Fruit fly (Drosophila melanogaster) whole organism, embryonic: ENCODE data around the gene Clbn.

Experiments
- B-H1 ChIP-seq: fragments of 200-800 bp; sonication (Bioruptor generic); IDR thresholded peaks from 3 replicates; pipeline ENCODE4 v1.3.6; 2022; ENCODE audit warnings: missing biosample characterization, missing genetic modification characterization
- Bteb2 ChIP-seq: fragments of 200-800 bp; sonication (Bioruptor generic); optimal IDR thresholded peaks from 2 replicates; lab custom pipeline; 2016; ENCODE audit warnings: missing biosample characterization, missing genetic modification characterization
- CG10147 ChIP-seq: fragments of 200-800 bp; sonication (Bioruptor generic); optimal IDR thresholded peaks from 2 replicates; lab custom pipeline; 2019; ENCODE audit warnings: missing biosample characterization, mild to moderate bottlenecking, missing genetic modification characterization, moderate library complexity
- CG10959 ChIP-seq: fragments of 200-800 bp; sonication (Bioruptor generic); IDR thresholded peaks from 2 replicates; pipeline ENCODE4 v1.3.6; 2022; ENCODE audit warnings: missing biosample characterization, missing genetic modification characterization
- CG11504 ChIP-seq: fragments of 200-800 bp; sonication (Bioruptor generic); optimal IDR thresholded peaks from 3 replicates; lab custom pipeline; 2019; ENCODE audit warnings: missing biosample characterization, mild to moderate bottlenecking, missing genetic modification characterization, moderate library complexity
- CG11723 ChIP-seq: fragments of 200-800 bp; sonication (Bioruptor generic); optimal IDR thresholded peaks from 2 replicates; lab custom pipeline; 2017; ENCODE audit warnings: missing biosample characterization, mild to moderate bottlenecking, missing genetic modification characterization
- CG12769 ChIP-seq: fragments of 200-800 bp; sonication (Bioruptor generic); optimal IDR thresholded peaks from 2 replicates; lab custom pipeline; 2019; ENCODE audit warnings: missing biosample characterization, mild to moderate bottlenecking, missing genetic modification characterization, moderate library complexity
- CG15073 ChIP-seq: fragments of 200-800 bp; sonication (Bioruptor generic); optimal IDR thresholded peaks from 2 replicates; lab custom pipeline; 2016; ENCODE audit warnings: missing biosample characterization, missing genetic modification characterization
- CG15601 ChIP-seq: fragments of 200-800 bp; sonication (Bioruptor generic); optimal IDR thresholded peaks from 3 replicates; lab custom pipeline; 2019; ENCODE audit warnings: missing biosample characterization, mild to moderate bottlenecking, missing genetic modification characterization, moderate library complexity
- CG1792 ChIP-seq: fragments of 200-800 bp; sonication (Bioruptor generic); optimal IDR thresholded peaks from 2 replicates; lab custom pipeline; 2016; ENCODE audit warnings: missing biosample characterization, missing genetic modification characterization
- CG2712 ChIP-seq: fragments of 200-800 bp; optimal IDR thresholded peaks from 3 replicates; lab custom pipeline; 2019; ENCODE audit warnings: missing biosample characterization, mild to moderate bottlenecking, missing genetic modification characterization, moderate library complexity
- CG2875 ChIP-seq: fragments of 200-800 bp; sonication (Bioruptor generic); optimal IDR thresholded peaks from 2 replicates; lab custom pipeline; 2017; ENCODE audit warnings: missing biosample characterization, mild to moderate bottlenecking, missing genetic modification characterization, missing genetic modification reagents
- CG3281 ChIP-seq: fragments of 200-800 bp; sonication (Bioruptor generic); optimal IDR thresholded peaks from 3 replicates; lab custom pipeline; 2017; ENCODE audit warnings: missing biosample characterization, mild to moderate bottlenecking, missing genetic modification characterization
- CG4820 ChIP-seq: fragments of 200-800 bp; sonication (Bioruptor generic); optimal IDR thresholded peaks from 3 replicates; lab custom pipeline; 2016; ENCODE audit warnings: missing biosample characterization, missing genetic modification characterization
- CG5180 ChIP-seq: fragments of 200-800 bp; sonication (Bioruptor generic); optimal IDR thresholded peaks from 3 replicates; lab custom pipeline; 2017; ENCODE audit warnings: missing biosample characterization, missing genetic modification characterization, mild to moderate bottlenecking, moderate library complexity, missing genetic modification reagents
- CG9876 ChIP-seq: fragments of 200-800 bp; sonication (Bioruptor generic); optimal IDR thresholded peaks from 2 replicates; lab custom pipeline; 2016; ENCODE audit warnings: missing biosample characterization, missing genetic modification characterization
- CkIIα-i1 ChIP-seq: fragments of 200-800 bp; sonication (Bioruptor generic); IDR thresholded peaks from 2 replicates; pipeline ENCODE4 v1.3.6; 2022; ENCODE audit warnings: missing biosample characterization, missing genetic modification characterization
- Drgx ChIP-seq: fragments of 200-800 bp; sonication (Bioruptor generic); IDR thresholded peaks from 2 replicates; pipeline ENCODE4 v1.3.6; 2022; ENCODE audit warnings: missing biosample characterization, missing genetic modification characterization
- Fer1 ChIP-seq: fragments of 200-800 bp; sonication (Bioruptor generic); optimal IDR thresholded peaks from 2 replicates; lab custom pipeline; 2017; ENCODE audit warnings: missing biosample characterization, mild to moderate bottlenecking, missing genetic modification characterization
- Fer2 ChIP-seq: fragments of 200-800 bp; sonication (Bioruptor generic); optimal IDR thresholded peaks from 2 replicates; lab custom pipeline; 2018; ENCODE audit warnings: missing biosample characterization, mild to moderate bottlenecking, missing genetic modification characterization, moderate library complexity
- HLH3B ChIP-seq: fragments of 200-800 bp; sonication (Bioruptor generic); IDR thresholded peaks from 2 replicates; pipeline ENCODE4 v1.3.6; 2022; ENCODE audit warnings: missing biosample characterization, missing genetic modification characterization
- Hmx ChIP-seq: fragments of 200-800 bp; sonication (Bioruptor generic); optimal IDR thresholded peaks from 2 replicates; lab custom pipeline; 2016; ENCODE audit warnings: missing biosample characterization, missing genetic modification characterization
- Max ChIP-seq: fragments of 200-800 bp; sonication (Bioruptor generic); optimal IDR thresholded peaks from 2 replicates; lab custom pipeline; 2016; ENCODE audit warnings: missing biosample characterization, mild to moderate bottlenecking, missing genetic modification characterization
- NC2β ChIP-seq: fragments of 200-800 bp; sonication (Bioruptor generic); optimal IDR thresholded peaks from 2 replicates; lab custom pipeline; 2016; ENCODE audit warnings: missing biosample characterization, missing genetic modification characterization
- Oaz ChIP-seq: fragments of 200-800 bp; sonication (Bioruptor generic); IDR thresholded peaks from 2 replicates; pipeline ENCODE4 v1.3.6; 2022; ENCODE audit warnings: missing biosample characterization, missing genetic modification characterization
- Oli ChIP-seq: fragments of 200-800 bp; sonication (Bioruptor generic); optimal IDR thresholded peaks from 2 replicates; lab custom pipeline; 2018; ENCODE audit warnings: missing biosample characterization, mild to moderate bottlenecking, missing genetic modification characterization, moderate library complexity
- Opbp ChIP-seq: fragments of 200-800 bp; sonication (Bioruptor generic); IDR thresholded peaks from 3 replicates; pipeline ENCODE4 v1.3.6; 2022; ENCODE audit warnings: missing biosample characterization, missing genetic modification characterization; ENCODE audit not compliant: partially characterized antibody
- Scr ChIP-seq: fragments of 200-800 bp; sonication (Bioruptor generic); IDR thresholded peaks from 2 replicates; pipeline ENCODE4 v1.3.6; 2022; ENCODE audit warnings: missing biosample characterization, missing genetic modification characterization; ENCODE audit not compliant: partially characterized antibody
- Ssrp ChIP-seq: fragments of 200-800 bp; sonication (Bioruptor generic); optimal IDR thresholded peaks from 2 replicates; lab custom pipeline; 2018; ENCODE audit warnings: missing biosample characterization, mild to moderate bottlenecking, missing genetic modification characterization, moderate library complexity
- Trl ChIP-seq, 3 experiments: fragments of >200 bp in 2 of 3; fragments of 200-800 bp in 1 of 3; sonication (Bioruptor generic) in 1 of 3; optimal IDR thresholded peaks; 2 replicates in 1 of 3; 3 replicates in 2 of 3; lab custom pipeline; 2016 to 2017; ENCODE audit warnings: missing biosample characterization in 1 of 3, missing genetic modification characterization in 1 of 3
- YL-1 ChIP-seq: fragments of 200-800 bp; sonication (Bioruptor generic); optimal IDR thresholded peaks from 3 replicates; lab custom pipeline; 2017; ENCODE audit warnings: missing biosample characterization, mild to moderate bottlenecking, missing genetic modification characterization
- aop ChIP-seq: fragments of 200-800 bp; sonication (Bioruptor generic); IDR thresholded peaks from 2 replicates; pipeline ENCODE4 v1.3.6; 2022; ENCODE audit warnings: missing biosample characterization, missing genetic modification characterization
- az2 ChIP-seq: fragments of 200-800 bp; sonication (Bioruptor generic); optimal IDR thresholded peaks from 3 replicates; lab custom pipeline; 2016; ENCODE audit warnings: missing biosample characterization, missing genetic modification characterization
- bigmax ChIP-seq: fragments of 200-800 bp; sonication (Bioruptor generic); optimal IDR thresholded peaks from 2 replicates; lab custom pipeline; 2018; ENCODE audit warnings: missing biosample characterization, mild to moderate bottlenecking, missing genetic modification characterization
- chm ChIP-seq: fragments of 200-800 bp; sonication (Bioruptor generic); IDR thresholded peaks from 2 replicates; pipeline ENCODE4 v1.3.6; 2022; ENCODE audit warnings: missing biosample characterization, missing genetic modification characterization
- crp ChIP-seq, 2 experiments: fragments of 200-800 bp; sonication (Bioruptor generic); optimal IDR thresholded peaks; 2 replicates in 1 of 2; 3 replicates in 1 of 2; lab custom pipeline; 2017; ENCODE audit warnings: missing biosample characterization in 2 of 2, missing genetic modification characterization in 2 of 2, mild to moderate bottlenecking in 1 of 2, moderate library complexity in 1 of 2
- dysf ChIP-seq: fragments of 200-800 bp; sonication (Bioruptor generic); IDR thresholded peaks from 3 replicates; pipeline ENCODE4 v1.3.6; 2022; ENCODE audit warnings: missing biosample characterization, missing genetic modification characterization
- emc ChIP-seq: fragments of 200-800 bp; sonication (Bioruptor generic); optimal IDR thresholded peaks from 2 replicates; lab custom pipeline; 2016; ENCODE audit warnings: missing biosample characterization, missing genetic modification characterization
- gfzf ChIP-seq: fragments of 200-800 bp; sonication (Bioruptor generic); optimal IDR thresholded peaks from 2 replicates; lab custom pipeline; 2016; ENCODE audit warnings: missing biosample characterization, mild to moderate bottlenecking, missing genetic modification characterization, moderate library complexity
- jigr1 ChIP-seq: fragments of 200-800 bp; sonication (Bioruptor generic); IDR thresholded peaks from 3 replicates; pipeline ENCODE4 v1.3.6; 2022; ENCODE audit warnings: missing biosample characterization, missing genetic modification characterization
- klu ChIP-seq: fragments of 200-800 bp; sonication (Bioruptor generic); IDR thresholded peaks from 2 replicates; pipeline ENCODE4 v1.3.6; 2022; ENCODE audit warnings: missing biosample characterization, missing genetic modification characterization
- luna ChIP-seq: fragments of 200-800 bp; sonication (Bioruptor generic); optimal IDR thresholded peaks from 2 replicates; lab custom pipeline; 2016; ENCODE audit warnings: missing biosample characterization, missing genetic modification characterization
- phol ChIP-seq: fragments of 200-800 bp; sonication (Bioruptor generic); optimal IDR thresholded peaks from 3 replicates; lab custom pipeline; 2018; ENCODE audit warnings: missing biosample characterization, mild to moderate bottlenecking, missing genetic modification characterization, moderate library complexity
- pros ChIP-seq: fragments of 200-800 bp; sonication (Bioruptor generic); optimal IDR thresholded peaks from 3 replicates; lab custom pipeline; 2019; ENCODE audit warnings: missing biosample characterization, mild to moderate bottlenecking, missing genetic modification characterization, moderate library complexity
- sens-2 ChIP-seq: fragments of 200-800 bp; sonication (Bioruptor generic); IDR thresholded peaks from 2 replicates; pipeline ENCODE4 v1.3.6; 2022; ENCODE audit warnings: missing biosample characterization, missing genetic modification characterization
- sisA ChIP-seq: fragments of 200-800 bp; sonication (Bioruptor generic); IDR thresholded peaks from 2 replicates; pipeline ENCODE4 v1.3.6; 2022; ENCODE audit warnings: missing biosample characterization, missing genetic modification characterization
- ssp ChIP-seq: fragments of 200-800 bp; sonication (Bioruptor generic); IDR thresholded peaks from 2 replicates; pipeline ENCODE4 v1.3.6; 2022; ENCODE audit warnings: missing biosample characterization, missing genetic modification characterization
- tgo ChIP-seq: fragments of 200-800 bp; sonication (Bioruptor generic); IDR thresholded peaks from 3 replicates; pipeline ENCODE4 v1.3.6; 2022; ENCODE audit warnings: missing biosample characterization, missing genetic modification characterization
- trh ChIP-seq: fragments of 200-800 bp; sonication (Bioruptor generic); optimal IDR thresholded peaks from 2 replicates; lab custom pipeline; 2016; ENCODE audit warnings: missing biosample characterization, missing genetic modification characterization
- unpg ChIP-seq: fragments of 200-800 bp; sonication (Bioruptor generic); optimal IDR thresholded peaks from 3 replicates; lab custom pipeline; 2018; ENCODE audit warnings: missing biosample characterization, mild to moderate bottlenecking, missing genetic modification characterization, moderate library complexity
- z ChIP-seq: fragments of 200-800 bp; sonication (Bioruptor generic); IDR thresholded peaks from 3 replicates; pipeline ENCODE4 v1.3.6; 2022; ENCODE audit warnings: missing biosample characterization, missing genetic modification characterization

The Clbn gene

dm6 chr3R:25174244-25174643 is 46.9 kb downstream of the Clbn start (continued):
- peak; percentile 2 for TF ChIP-seq Ssrp (tag; lab: Kevin White, UChicago)
- TF ChIP-seq pros (GFP tag; lab: Kevin White, UChicago), result no peak
- peak; percentile 58 for TF ChIP-seq phol (tag; lab: Kevin White, UChicago)
- TF ChIP-seq CG4820 (GFP tag; lab: Kevin White, UChicago), result peak; percentile 44
- no peak for TF ChIP-seq Fer2
- no peak for TF ChIP-seq YL-1 (GFP tag; lab: Kevin White, UChicago)
- no peak for TF ChIP-seq CG15601 (tag; lab: Kevin White, UChicago)
- TF ChIP-seq NC2β (GFP tag; lab: Kevin White, UChicago), result no peak
- TF ChIP-seq Hmx (GFP tag; lab: Kevin White, UChicago), result no peak
- TF ChIP-seq Oli (tag; lab: Kevin White, UChicago), result no peak
- TF ChIP-seq Bteb2 (GFP tag; lab: Kevin White, UChicago), result no peak
- TF ChIP-seq CG3281 (GFP tag; lab: Kevin White, UChicago), result no peak
- no peak for TF ChIP-seq az2 (GFP tag; lab: Kevin White, UChicago)
- TF ChIP-seq Fer1, result no peak
- TF ChIP-seq CG2875 (GFP tag; lab: Kevin White, UChicago), result no peak
- TF ChIP-seq Oaz, result no peak
- no peak for TF ChIP-seq CG11723
- no peak for TF ChIP-seq emc
- no peak for TF ChIP-seq CG1792 (GFP tag; lab: Kevin White, UChicago)
- no peak for TF ChIP-seq aop (GFP tag; lab: Robert Waterston, UW)
- no peak for TF ChIP-seq CG10147 (GFP tag; lab: Kevin White, UChicago)
- no peak for TF ChIP-seq Trl (optimal IDR thresholded peaks at IDR 0.05; lab: Kevin White, UChicago)
- peak; percentile 4 for TF ChIP-seq Trl (GFP tag; optimal IDR thresholded peaks at IDR 0.05; lab: Kevin White, UChicago)
- no peak for TF ChIP-seq tgo
- TF ChIP-seq CkIIα-i1 (GFP tag; lab: Robert Waterston, UW), result no peak
- no peak for TF ChIP-seq HLH3B (GFP tag; lab: Robert Waterston, UW)
- no peak for TF ChIP-seq Scr (GFP tag; lab: Robert Waterston, UW)
- no peak for TF ChIP-seq ssp (GFP tag; lab: Robert Waterston, UW)
- TF ChIP-seq luna (GFP tag; lab: Kevin White, UChicago), result no peak
- no peak for TF ChIP-seq sens-2
- peak; percentile 5 for TF ChIP-seq unpg (GFP tag; lab: Kevin White, UChicago)
- no peak for TF ChIP-seq trh (GFP tag; lab: Kevin White, UChicago)
- TF ChIP-seq klu, result no peak
- no peak for TF ChIP-seq CG9876 (GFP tag; lab: Kevin White, UChicago)
- TF ChIP-seq Drgx (GFP tag; lab: Robert Waterston, UW), result no peak
- no peak for TF ChIP-seq sisA (GFP tag; lab: Robert Waterston, UW)
- no peak for TF ChIP-seq chm (GFP tag; lab: Robert Waterston, UW)
- TF ChIP-seq B-H1 (GFP tag; lab: Robert Waterston, UW), result no peak
- no peak for TF ChIP-seq bigmax (GFP tag; lab: Kevin White, UChicago)
- TF ChIP-seq crp (GFP tag; optimal IDR thresholded peaks at IDR 0.05; lab: Kevin White, UChicago), result no peak
- TF ChIP-seq CG12769, result no peak
- no peak for TF ChIP-seq gfzf (GFP tag; lab: Kevin White, UChicago)
- no peak for TF ChIP-seq z (GFP tag; lab: Robert Waterston, UW)
- peak; percentile 53 for TF ChIP-seq CG11504 (tag; lab: Kevin White, UChicago)
- no peak for TF ChIP-seq Max (GFP tag; lab: Kevin White, UChicago)
- peak; percentile 58 for TF ChIP-seq CG2712
- no peak for TF ChIP-seq dysf (GFP tag; lab: Robert Waterston, UW)
- TF ChIP-seq CG10959 (GFP tag; lab: Robert Waterston, UW), result 0 out of 2 replicates have a peak, but pooled peaks have one; percentile 14
- no peak for TF ChIP-seq CG15073 (GFP tag; lab: Kevin White, UChicago)
- no peak for TF ChIP-seq CG5180 (GFP tag; lab: Kevin White, UChicago)
- no peak for TF ChIP-seq jigr1 (GFP tag; lab: Robert Waterston, UW)
- no peak for TF ChIP-seq Opbp (GFP tag; lab: Robert Waterston, UW)
